Worm (Caenorhabditis elegans) whole organism, mixed stage, embryonic: ENCODE results near the gene ceh-39.

Experiments used
- M03D4.4 ChIP-seq: sonication (generic microtip); optimal IDR thresholded peaks from 2 replicates; lab custom pipeline; 2017; ENCODE audit warnings: mild to moderate bottlenecking, missing genetic modification characterization, missing compliant biosample characterization
- bed-3 ChIP-seq: fragments of 200-800 bp; sonication (Bioruptor generic); optimal IDR thresholded peaks from 3 replicates; lab custom pipeline; 2018; ENCODE audit warnings: mild to moderate bottlenecking, missing genetic modification characterization, moderate library complexity, missing compliant biosample characterization
- blmp-1 ChIP-seq: fragments of 150-350 bp; optimal IDR thresholded peaks from 2 replicates; lab custom pipeline; 2014; ENCODE audit warnings: missing biosample characterization, missing genetic modification characterization
- ceh-39 ChIP-seq: fragments of 150-350 bp; optimal IDR thresholded peaks from 2 replicates; lab custom pipeline; 2014; ENCODE audit warnings: missing biosample characterization, missing genetic modification characterization
- ceh-43 ChIP-seq: fragments of 200-800 bp; sonication (Bioruptor generic); optimal IDR thresholded peaks from 2 replicates; lab custom pipeline; 2018; ENCODE audit warnings: mild to moderate bottlenecking, missing genetic modification characterization, moderate library complexity, missing compliant biosample characterization
- ceh-83 ChIP-seq: fragments of 200-800 bp; sonication (Bioruptor generic); optimal IDR thresholded peaks from 2 replicates; lab custom pipeline; 2018; ENCODE audit warnings: mild to moderate bottlenecking, missing genetic modification characterization, missing compliant biosample characterization
- ces-1 ChIP-seq: fragments of 150-350 bp; optimal IDR thresholded peaks from 2 replicates; lab custom pipeline; 2014; ENCODE audit warnings: missing biosample characterization, missing genetic modification reagents, missing genetic modification characterization
- cnd-1 ChIP-seq: fragments of 200-800 bp; sonication (Bioruptor generic); optimal IDR thresholded peaks from 2 replicates; lab custom pipeline; 2018; ENCODE audit warnings: mild to moderate bottlenecking, missing genetic modification characterization, missing compliant biosample characterization
- drap-1 ChIP-seq: fragments of 200-800 bp; sonication (Bioruptor generic); optimal IDR thresholded peaks from 3 replicates; lab custom pipeline; 2018; ENCODE audit warnings: mild to moderate bottlenecking, missing genetic modification characterization, missing compliant biosample characterization
- elt-1 ChIP-seq: sonication (generic microtip); optimal IDR thresholded peaks from 2 replicates; lab custom pipeline; 2017; ENCODE audit warnings: missing genetic modification characterization, mild to moderate bottlenecking, missing compliant biosample characterization, antibody characterized with exemption, moderate library complexity, borderline replicate concordance; ENCODE audit not compliant: insufficient read depth
- elt-3 ChIP-seq: fragments of 150-350 bp; optimal IDR thresholded peaks from 2 replicates; lab custom pipeline; 2014; ENCODE audit warnings: missing biosample characterization, missing genetic modification characterization
- ham-2 ChIP-seq: fragments of 200-800 bp; sonication (Bioruptor generic); optimal IDR thresholded peaks from 2 replicates; lab custom pipeline; 2018; ENCODE audit warnings: mild to moderate bottlenecking, missing genetic modification characterization, missing compliant biosample characterization
- hlh-1 ChIP-seq: fragments of 150-350 bp; optimal IDR thresholded peaks from 2 replicates; lab custom pipeline; 2014; ENCODE audit warnings: missing biosample characterization, missing genetic modification reagents, missing genetic modification characterization
- lin-13 ChIP-seq: fragments of 150-350 bp; optimal IDR thresholded peaks from 2 replicates; lab custom pipeline; 2014; ENCODE audit warnings: missing biosample characterization, missing genetic modification characterization
- lin-32 ChIP-seq: fragments of 200-800 bp; sonication (Bioruptor generic); optimal IDR thresholded peaks from 2 replicates; lab custom pipeline; 2018; ENCODE audit warnings: mild to moderate bottlenecking, missing genetic modification characterization, missing compliant biosample characterization
- lsy-2 ChIP-seq: fragments of 150-350 bp; optimal IDR thresholded peaks from 2 replicates; lab custom pipeline; 2014; ENCODE audit warnings: missing biosample characterization, missing genetic modification characterization
- mab-5 ChIP-seq: fragments of 150-350 bp; optimal IDR thresholded peaks from 2 replicates; lab custom pipeline; 2014; ENCODE audit warnings: missing biosample characterization, missing genetic modification characterization
- mep-1 ChIP-seq: fragments of 150-350 bp; optimal IDR thresholded peaks from 2 replicates; lab custom pipeline; 2017; ENCODE audit warnings: missing biosample characterization, missing genetic modification reagents, missing genetic modification characterization, inconsistent platforms
- mls-2 ChIP-seq: sonication (generic microtip); optimal IDR thresholded peaks from 2 replicates; lab custom pipeline; 2016; ENCODE audit warnings: mild to moderate bottlenecking, missing genetic modification characterization, moderate library complexity, missing compliant biosample characterization
- nhr-12 ChIP-seq: fragments of 150-350 bp; optimal IDR thresholded peaks from 2 replicates; lab custom pipeline; 2014; ENCODE audit warnings: missing biosample characterization, missing genetic modification characterization
- nhr-2 ChIP-seq: fragments of 150-350 bp; optimal IDR thresholded peaks from 2 replicates; lab custom pipeline; 2014; ENCODE audit warnings: missing biosample characterization, missing genetic modification characterization
- nhr-237 ChIP-seq: fragments of 150-350 bp; optimal IDR thresholded peaks from 2 replicates; lab custom pipeline; 2014; ENCODE audit warnings: missing biosample characterization, missing genetic modification characterization
- nhr-28 ChIP-seq: fragments of 150-350 bp; optimal IDR thresholded peaks from 2 replicates; lab custom pipeline; 2014; ENCODE audit warnings: missing biosample characterization, missing genetic modification characterization
- nhr-76 ChIP-seq: sonication (generic microtip); optimal IDR thresholded peaks from 2 replicates; lab custom pipeline; 2017; ENCODE audit warnings: missing biosample characterization, missing genetic modification characterization
- pha-4 ChIP-seq: fragments of 150-350 bp; optimal IDR thresholded peaks from 2 replicates; lab custom pipeline; 2018; ENCODE audit warnings: missing biosample characterization, missing genetic modification reagents, missing genetic modification characterization
- sem-2 ChIP-seq: fragments of 200-800 bp; sonication (Bioruptor generic); optimal IDR thresholded peaks from 2 replicates; lab custom pipeline; 2018; ENCODE audit warnings: mild to moderate bottlenecking, missing genetic modification characterization, missing compliant biosample characterization
- snpc-4 ChIP-seq: fragments of 150-350 bp; optimal IDR thresholded peaks from 2 replicates; lab custom pipeline; 2014; ENCODE audit warnings: missing biosample characterization, missing genetic modification characterization
- sptf-1 ChIP-seq: sonication (generic microtip); optimal IDR thresholded peaks from 2 replicates; lab custom pipeline; 2017; ENCODE audit warnings: mild to moderate bottlenecking, missing genetic modification characterization, moderate library complexity, missing compliant biosample characterization
- tbx-8 ChIP-seq: fragments of 200-800 bp; sonication (Bioruptor generic); optimal IDR thresholded peaks from 2 replicates; lab custom pipeline; 2018; ENCODE audit warnings: mild to moderate bottlenecking, missing genetic modification characterization, moderate library complexity, missing compliant biosample characterization
- unc-120 ChIP-seq: sonication (generic microtip); optimal IDR thresholded peaks from 2 replicates; lab custom pipeline; 2017; ENCODE audit warnings: missing genetic modification characterization, missing compliant biosample characterization; ENCODE audit not compliant: poor library complexity, severe bottlenecking
- unc-39 ChIP-seq: fragments of 150-350 bp; optimal IDR thresholded peaks from 2 replicates; lab custom pipeline; 2014; ENCODE audit warnings: missing biosample characterization, missing genetic modification characterization
- unc-62 ChIP-seq: fragments of 150-350 bp; optimal IDR thresholded peaks from 2 replicates; lab custom pipeline; 2014; ENCODE audit warnings: missing biosample characterization, missing genetic modification reagents, missing genetic modification characterization
- zip-8 ChIP-seq: fragments of 150-350 bp; optimal IDR thresholded peaks from 2 replicates; lab custom pipeline; 2014; ENCODE audit warnings: missing biosample characterization, missing genetic modification characterization
- ztf-11 ChIP-seq: fragments of 150-350 bp; optimal IDR thresholded peaks from 2 replicates; lab custom pipeline; 2014; ENCODE audit warnings: missing biosample characterization, missing genetic modification characterization

ceh-39 gene

ce11 chrX:1856160-1856559 lies at the start of gene ceh-39:
TSS of gene ceh-39 (minus strand) at chrX:1856172.
- TF ChIP-seq mls-2 (peak; percentile 12), elt-3 (tag; lab: Kevin White, UChicago) (no peak), cnd-1 (tag; lab: Kevin White, UChicago) (peak; percentile 14), lsy-2 (tag; lab: Kevin White, UChicago) (peak; percentile 18), blmp-1 (tag; lab: Kevin White, UChicago) (no peak), ceh-83 (GFP tag; lab: Kevin White, UChicago) (no peak), nhr-2 (peak; percentile 34), snpc-4 (no peak), M03D4.4 (tag; lab: Kevin White, UChicago) (peak; percentile 40), lin-32 (GFP tag; lab: Kevin White, UChicago) (no peak), ceh-39 (tag; lab: Kevin White, UChicago) (no peak), tbx-8 (peak; percentile 11), mep-1 (tag; lab: Kevin White, UChicago) (peak; percentile 64), mab-5 (tag; lab: Kevin White, UChicago) (no peak), lin-13 (tag; lab: Kevin White, UChicago) (peak; percentile 52), nhr-28 (tag; lab: Kevin White, UChicago) (no peak), ham-2 (GFP tag; lab: Kevin White, UChicago) (no peak), zip-8 (tag; lab: Kevin White, UChicago) (no peak), elt-1 (no peak), pha-4 (tag; lab: Kevin White, UChicago) (peak; percentile 64), ces-1 (GFP tag; lab: Kevin White, UChicago) (peak; percentile 49), unc-39 (tag; lab: Kevin White, UChicago) (no peak), sptf-1 (peak; percentile 67), nhr-12 (tag; lab: Kevin White, UChicago) (no peak), unc-120 (tag; lab: Kevin White, UChicago) (peak; percentile 44), unc-62 (GFP tag; lab: Kevin White, UChicago) (peak; percentile 27), sem-2 (no peak), drap-1 (GFP tag; lab: Kevin White, UChicago) (peak; percentile 53), ztf-11 (tag; lab: Kevin White, UChicago) (no peak), hlh-1 (tag; lab: Kevin White, UChicago) (peak; percentile 42), nhr-237 (peak; percentile 27), ceh-43 (GFP tag; lab: Kevin White, UChicago) (no peak)

ce11 chrX:1901480-1901879 lies 45.5 kb upstream of the ceh-39 start:
- TF ChIP-seq pha-4 (tag; lab: Kevin White, UChicago) = no peak
- no peak for TF ChIP-seq ztf-11 (tag; lab: Kevin White, UChicago)
- no peak for TF ChIP-seq snpc-4
- TF ChIP-seq nhr-76 (tag; lab: Kevin White, UChicago) = no peak
- TF ChIP-seq ham-2 (GFP tag; lab: Kevin White, UChicago) = no peak
- TF ChIP-seq hlh-1 (tag; lab: Kevin White, UChicago) = no peak
- no peak for TF ChIP-seq nhr-28 (tag; lab: Kevin White, UChicago)
- TF ChIP-seq nhr-237 = no peak
- TF ChIP-seq bed-3 (GFP tag; lab: Kevin White, UChicago) = no peak
- no peak for TF ChIP-seq lsy-2 (tag; lab: Kevin White, UChicago)
- no peak for TF ChIP-seq unc-120 (tag; lab: Kevin White, UChicago)
- no peak for TF ChIP-seq mls-2
- TF ChIP-seq unc-39 (tag; lab: Kevin White, UChicago) = no peak
- no peak for TF ChIP-seq sem-2
- no peak for TF ChIP-seq nhr-12 (tag; lab: Kevin White, UChicago)
- TF ChIP-seq tbx-8 = no peak
- no peak for TF ChIP-seq elt-1
- TF ChIP-seq sptf-1 = no peak
- TF ChIP-seq ceh-43 (GFP tag; lab: Kevin White, UChicago) = no peak
- no peak for TF ChIP-seq zip-8 (tag; lab: Kevin White, UChicago)

ce11 chrX:1897243-1897642 lies 41.3 kb upstream of the ceh-39 start, which contains the start of gene B0294.1:
TSS of gene B0294.1 (minus strand) at chrX:1897343.
- TF ChIP-seq ceh-43 (GFP tag; lab: Kevin White, UChicago) (no peak), elt-3 (tag; lab: Kevin White, UChicago) (no peak), drap-1 (GFP tag; lab: Kevin White, UChicago) (no peak), pha-4 (tag; lab: Kevin White, UChicago) (no peak), ham-2 (GFP tag; lab: Kevin White, UChicago) (no peak), cnd-1 (tag; lab: Kevin White, UChicago) (no peak), mep-1 (tag; lab: Kevin White, UChicago) (no peak)
